Worm (Caenorhabditis elegans) whole organism, late embryonic: ENCODE measurements around the gene R102.10.

ENCODE experiments used
- C08G9.2 ChIP-seq: sonication (generic microtip); optimal IDR thresholded peaks from 2 replicates; lab custom pipeline; 2016; ENCODE audit warnings: mild to moderate bottlenecking, missing genetic modification characterization, moderate library complexity, missing compliant biosample characterization
- C38D4.7 ChIP-seq: fragments of 200-800 bp; sonication (Bioruptor generic); optimal IDR thresholded peaks from 2 replicates; lab custom pipeline; 2018; ENCODE audit warnings: mild to moderate bottlenecking, missing genetic modification characterization, moderate library complexity, missing compliant biosample characterization
- F13H6.1 ChIP-seq: sonication (generic microtip); optimal IDR thresholded peaks from 2 replicates; lab custom pipeline; 2016; ENCODE audit warnings: missing genetic modification characterization, missing compliant biosample characterization
- K09A11.1 ChIP-seq: sonication (generic microtip); optimal IDR thresholded peaks from 2 replicates; lab custom pipeline; 2017; ENCODE audit warnings: antibody characterized with exemption, mild to moderate bottlenecking, missing genetic modification characterization, missing compliant biosample characterization; ENCODE audit not compliant: insufficient read depth
- T23F11.4 ChIP-seq: fragments of 200-800 bp; sonication (Bioruptor generic); optimal IDR thresholded peaks from 2 replicates; lab custom pipeline; 2018; ENCODE audit warnings: mild to moderate bottlenecking, missing genetic modification characterization, missing compliant biosample characterization
- Y22D7AL.16 ChIP-seq: sonication (generic microtip); optimal IDR thresholded peaks from 2 replicates; lab custom pipeline; 2016; ENCODE audit warnings: missing genetic modification characterization, missing compliant biosample characterization
- ama-1 ChIP-seq: fragments of 150-350 bp; optimal IDR thresholded peaks from 2 replicates; lab custom pipeline; 2014
- ceh-22 ChIP-seq: sonication (generic microtip); optimal IDR thresholded peaks from 2 replicates; lab custom pipeline; 2017; ENCODE audit warnings: missing biosample characterization, missing genetic modification characterization
- ceh-24 ChIP-seq: sonication (generic microtip); optimal IDR thresholded peaks from 2 replicates; lab custom pipeline; 2016; ENCODE audit warnings: mild to moderate bottlenecking, missing genetic modification characterization, missing compliant biosample characterization
- ceh-34 ChIP-seq: sonication (generic microtip); optimal IDR thresholded peaks from 2 replicates; lab custom pipeline; 2016; ENCODE audit warnings: mild to moderate bottlenecking, missing genetic modification characterization, missing compliant biosample characterization
- ceh-6 ChIP-seq: fragments of 200-800 bp; sonication (Bioruptor generic); optimal IDR thresholded peaks from 2 replicates; lab custom pipeline; 2018; ENCODE audit warnings: mild to moderate bottlenecking, missing genetic modification characterization, missing compliant biosample characterization
- che-1 ChIP-seq: sonication (generic microtip); optimal IDR thresholded peaks from 2 replicates; lab custom pipeline; 2016; ENCODE audit warnings: mild to moderate bottlenecking, missing genetic modification characterization, missing compliant biosample characterization
- dve-1 ChIP-seq: sonication (generic microtip); optimal IDR thresholded peaks from 2 replicates; lab custom pipeline; 2017; ENCODE audit warnings: antibody characterized with exemption, mild to moderate bottlenecking, missing genetic modification characterization, missing compliant biosample characterization
- elt-2 ChIP-seq: sonication (generic microtip); optimal IDR thresholded peaks from 2 replicates; lab custom pipeline; 2016; ENCODE audit warnings: missing genetic modification reagents, missing genetic modification characterization, missing compliant biosample characterization
- elt-4 ChIP-seq: sonication (generic microtip); optimal IDR thresholded peaks from 2 replicates; lab custom pipeline; 2016; ENCODE audit warnings: missing genetic modification characterization, missing compliant biosample characterization
- ets-4 ChIP-seq: sonication (generic microtip); optimal IDR thresholded peaks from 2 replicates; lab custom pipeline; 2016; ENCODE audit warnings: missing genetic modification characterization, missing compliant biosample characterization
- eyg-1 ChIP-seq: sonication (generic microtip); optimal IDR thresholded peaks from 2 replicates; lab custom pipeline; 2016; ENCODE audit warnings: missing genotype, missing genetic modification characterization, missing compliant biosample characterization
- fax-1 ChIP-seq: sonication (generic microtip); optimal IDR thresholded peaks from 2 replicates; lab custom pipeline; 2016; ENCODE audit warnings: missing genotype, missing genetic modification characterization, missing compliant biosample characterization
- fkh-10 ChIP-seq: fragments of 150-350 bp; optimal IDR thresholded peaks from 2 replicates; lab custom pipeline; 2014; ENCODE audit warnings: missing biosample characterization, missing genetic modification reagents, missing genetic modification characterization
- hlh-13 ChIP-seq: fragments of 200-800 bp; sonication (Bioruptor generic); optimal IDR thresholded peaks from 2 replicates; lab custom pipeline; 2018; ENCODE audit warnings: mild to moderate bottlenecking, missing genetic modification characterization, missing compliant biosample characterization
- hlh-30 ChIP-seq: sonication (generic microtip); optimal IDR thresholded peaks from 2 replicates; lab custom pipeline; 2017; ENCODE audit warnings: antibody characterized with exemption, missing genetic modification characterization, missing compliant biosample characterization; ENCODE audit not compliant: insufficient read depth
- hlh-8 ChIP-seq: sonication (generic microtip); optimal IDR thresholded peaks from 2 replicates; lab custom pipeline; 2016; ENCODE audit warnings: missing genotype, missing genetic modification characterization, missing compliant biosample characterization
- madf-2 ChIP-seq: sonication (generic microtip); optimal IDR thresholded peaks from 2 replicates; lab custom pipeline; 2017; ENCODE audit warnings: missing genetic modification characterization, missing compliant biosample characterization
- mec-3 ChIP-seq: sonication (generic microtip); optimal IDR thresholded peaks from 2 replicates; lab custom pipeline; 2016; ENCODE audit warnings: borderline replicate concordance, missing genetic modification characterization, missing compliant biosample characterization
- nhr-232 ChIP-seq: sonication (generic microtip); optimal IDR thresholded peaks from 2 replicates; lab custom pipeline; 2016; ENCODE audit warnings: missing genetic modification characterization, missing compliant biosample characterization
- npax-4 ChIP-seq: sonication (generic microtip); optimal IDR thresholded peaks from 2 replicates; lab custom pipeline; 2016; ENCODE audit warnings: missing genetic modification characterization, missing compliant biosample characterization
- pag-3 ChIP-seq: sonication (generic microtip); optimal IDR thresholded peaks from 2 replicates; lab custom pipeline; 2016; ENCODE audit warnings: missing compliant biosample characterization, missing genetic modification characterization, borderline replicate concordance
- pat-9 ChIP-seq: fragments of 200-800 bp; sonication (Bioruptor generic); optimal IDR thresholded peaks from 2 replicates; lab custom pipeline; 2018; ENCODE audit warnings: mild to moderate bottlenecking, missing genetic modification characterization, moderate library complexity, missing compliant biosample characterization
- pha-2 ChIP-seq: sonication (generic microtip); optimal IDR thresholded peaks from 2 replicates; lab custom pipeline; 2017; ENCODE audit warnings: mild to moderate bottlenecking, missing genetic modification characterization, missing compliant biosample characterization
- pha-4 ChIP-seq: fragments of 150-350 bp; optimal IDR thresholded peaks from 2 replicates; lab custom pipeline; 2018; ENCODE audit warnings: missing biosample characterization, missing genetic modification reagents, missing genetic modification characterization
- pros-1 ChIP-seq: fragments of 150-350 bp; optimal IDR thresholded peaks from 2 replicates; lab custom pipeline; 2014; ENCODE audit warnings: missing biosample characterization, missing genetic modification reagents, missing genetic modification characterization
- tbx-2 ChIP-seq: sonication (generic microtip); optimal IDR thresholded peaks from 2 replicates; lab custom pipeline; 2016; ENCODE audit warnings: missing genetic modification characterization, missing compliant biosample characterization
- ttx-3 ChIP-seq: sonication (generic microtip); optimal IDR thresholded peaks from 2 replicates; lab custom pipeline; 2016; ENCODE audit warnings: missing genetic modification reagents, missing genetic modification characterization, missing compliant biosample characterization
- unc-3 ChIP-seq, 2 experiments: fragments of 200-800 bp in 1 of 2; sonication (Bioruptor generic) in 1 of 2; sonication (generic microtip) in 1 of 2; conservative IDR thresholded peaks in 1 of 2; optimal IDR thresholded peaks in 1 of 2; 2 replicates each; pipeline versions ENCODE4 v1.3.6 to Lab custom; 2016 to 2022; ENCODE audit warnings: missing compliant biosample characterization in 2 of 2, missing genetic modification characterization in 2 of 2, missing genetic modification reagents in 1 of 2
- unc-42 ChIP-seq: sonication (generic microtip); optimal IDR thresholded peaks from 2 replicates; lab custom pipeline; 2016; ENCODE audit warnings: missing genotype, missing genetic modification characterization, missing compliant biosample characterization
- ztf-16 ChIP-seq: sonication (generic microtip); optimal IDR thresholded peaks from 2 replicates; lab custom pipeline; 2017; ENCODE audit warnings: missing genetic modification characterization, missing compliant biosample characterization

R102.10 gene

ce11 chrIV:10664134-10664533 is 41.1 kb upstream of the R102.10 start, which contains the start of gene K08C7.7:
Gene K08C7.7 (plus strand): TSS chrIV:10664434.
- no peak for TF ChIP-seq ceh-22 (tag; lab: Kevin White, UChicago)
- no peak for TF ChIP-seq ceh-34 (tag; lab: Kevin White, UChicago)
- TF ChIP-seq unc-3 (GFP tag; conservative IDR thresholded peaks at IDR 0.05; lab: Robert Waterston, UW) = no peak
- TF ChIP-seq unc-3 (tag; optimal IDR thresholded peaks at IDR 0.05; lab: Kevin White, UChicago) = no peak
- TF ChIP-seq pat-9 (tag; lab: Kevin White, UChicago) = no peak
- no peak for TF ChIP-seq ets-4 (tag; lab: Kevin White, UChicago)
- no peak for TF ChIP-seq dve-1 (tag; lab: Kevin White, UChicago)
- no peak for TF ChIP-seq eyg-1 (tag; lab: Kevin White, UChicago)
- TF ChIP-seq hlh-30 (tag; lab: Kevin White, UChicago) = no peak
- no peak for TF ChIP-seq pag-3 (tag; lab: Kevin White, UChicago)

ce11 chrIV:10666523-10666922 is 38.8 kb upstream of the R102.10 start, which contains the start of gene epi-1:
Gene epi-1 (plus strand): TSS chrIV:10666823.
- TF ChIP-seq hlh-8 (tag; lab: Kevin White, UChicago) (peak; percentile 2), hlh-30 (tag; lab: Kevin White, UChicago) (no peak)

ce11 chrIV:10668561-10668960 is 36.7 kb upstream of the R102.10 start:
- TF ChIP-seq madf-2 (tag; lab: Kevin White, UChicago) (no peak), ceh-6 (GFP tag; lab: Kevin White, UChicago) (no peak), elt-4 (no peak), pha-4 (tag; lab: Kevin White, UChicago) (no peak), nhr-232 (no peak), fkh-10 (GFP tag; lab: Kevin White, UChicago) (no peak), pha-2 (tag; lab: Kevin White, UChicago) (no peak), C38D4.7 (GFP tag; lab: Kevin White, UChicago) (no peak), tbx-2 (no peak), dve-1 (tag; lab: Kevin White, UChicago) (no peak), unc-42 (tag; lab: Kevin White, UChicago) (no peak), pros-1 (no peak), npax-4 (tag; lab: Kevin White, UChicago) (no peak), T23F11.4 (GFP tag; lab: Kevin White, UChicago) (no peak), hlh-8 (tag; lab: Kevin White, UChicago) (no peak), ceh-24 (tag; lab: Kevin White, UChicago) (no peak)

DNA sequence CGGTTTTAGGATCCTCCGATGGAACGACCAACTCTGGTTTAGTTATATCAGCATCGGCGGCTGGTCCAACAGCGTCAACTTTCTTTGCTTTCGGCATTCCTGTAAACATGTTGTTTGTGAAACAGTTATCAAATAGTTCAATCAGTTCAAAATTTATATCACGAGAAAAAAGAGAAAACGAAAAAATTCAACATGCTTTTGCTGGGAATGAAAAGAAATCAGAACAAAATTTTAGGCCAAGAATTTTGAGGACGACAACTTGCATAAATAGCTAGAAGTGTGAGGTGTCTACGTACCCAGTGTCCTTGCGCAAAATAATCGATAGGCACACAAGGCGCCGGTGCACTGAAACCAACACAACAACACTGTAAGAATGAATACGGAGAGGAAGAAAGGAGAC is 24.9 kb upstream of the R102.10 start, which contains the start of gene K08C7.4:
Gene K08C7.4 (minus strand): TSS at position 101 of the 400 bp plus-strand sequence.
- TF ChIP-seq C08G9.2 (tag; lab: Kevin White, UChicago) = no peak
- TF ChIP-seq elt-2 (tag; lab: Kevin White, UChicago) = no peak
- no peak for TF ChIP-seq T23F11.4 (GFP tag; lab: Kevin White, UChicago)
- no peak for TF ChIP-seq ttx-3
- TF ChIP-seq fax-1 (tag; lab: Kevin White, UChicago) = no peak
- no peak for TF ChIP-seq ceh-34 (tag; lab: Kevin White, UChicago)
- no peak for TF ChIP-seq F13H6.1 (tag; lab: Kevin White, UChicago)
- TF ChIP-seq ceh-6 (GFP tag; lab: Kevin White, UChicago) = no peak
- TF ChIP-seq pros-1 = no peak
- TF ChIP-seq K09A11.1 (tag; lab: Kevin White, UChicago) = no peak
- no peak for TF ChIP-seq che-1
- no peak for TF ChIP-seq hlh-13
- no peak for TF ChIP-seq ztf-16 (tag; lab: Kevin White, UChicago)
- TF ChIP-seq mec-3 (tag; lab: Kevin White, UChicago) = no peak
- no peak for TF ChIP-seq pha-4 (tag; lab: Kevin White, UChicago)
- TF ChIP-seq Y22D7AL.16 = no peak
- TF ChIP-seq ama-1 (lab: Kevin White, UChicago) = no peak
- TF ChIP-seq fkh-10 (GFP tag; lab: Kevin White, UChicago) = no peak
